Fruit fly (Drosophila melanogaster): ENCODE results near the gene CG13005.

CG13005 gene

dm6 chrX:16787416-16787900 is 16.0 kb upstream of the CG13005 start (continued):
- TF ChIP-seq CG13287 (GFP tag; IDR thresholded peaks at IDR 0.05; ENCODE audit: partially characterized antibody) (peak; percentile 65), sima (GFP tag; optimal IDR thresholded peaks at IDR 0.05) (no peak), ind (GFP tag; optimal IDR thresholded peaks at IDR 0.05) (no peak), Blimp-1 (GFP tag; optimal IDR thresholded peaks at IDR 0.05) (no peak), MESR4 (GFP tag; optimal IDR thresholded peaks at IDR 0.05) (peak; percentile 77), HLH54F (GFP tag; optimal IDR thresholded peaks at IDR 0.05) (no peak), chn (GFP tag; optimal IDR thresholded peaks at IDR 0.05) (no peak), seq (GFP tag; IDR thresholded peaks at IDR 0.05) (no peak), Opbp (GFP tag; IDR thresholded peaks at IDR 0.05; ENCODE audit: partially characterized antibody) (peak; percentile 39; the same call in 1 of the 3 replicates), CG4730 (GFP tag; IDR thresholded peaks at IDR 0.05) (no peak), CG1647 (GFP tag; optimal IDR thresholded peaks at IDR 0.05) (no peak), CG14710 (tag; optimal IDR thresholded peaks at IDR 0.05) (peak; percentile 25), Lpt (GFP tag; optimal IDR thresholded peaks at IDR 0.05) (no peak), CG34224 (GFP tag; IDR thresholded peaks at IDR 0.05; ENCODE audit: partially characterized antibody) (0 out of 3 replicates have a peak, but pooled peaks have one; percentile 19), CG3065 (GFP tag; optimal IDR thresholded peaks at IDR 0.05) (no peak), Deaf1 (tag; optimal IDR thresholded peaks at IDR 0.05) (no peak), caup (GFP tag; optimal IDR thresholded peaks at IDR 0.05; ENCODE audit: severe bottlenecking) (no peak), CG1024 (GFP tag; IDR thresholded peaks at IDR 0.05) (no peak), CG9727 (GFP tag; optimal IDR thresholded peaks at IDR 0.05) (peak; percentile 28), klu (GFP tag; IDR thresholded peaks at IDR 0.05) (no peak), Xbp1 (GFP tag; optimal IDR thresholded peaks at IDR 0.05) (no peak), gfzf (GFP tag; optimal IDR thresholded peaks at IDR 0.05) (peak; percentile 55), sna (GFP tag; IDR thresholded peaks at IDR 0.05; ENCODE audit: partially characterized antibody) (no peak)

dm6 chrX:16791058-16791457 is 12.4 kb upstream of the CG13005 start, which contains the start of gene Rrp45:
Gene Rrp45, minus strand, starts transcription at chrX:16791266.
- no peak for TF ChIP-seq tin (GFP tag; optimal IDR thresholded peaks at IDR 0.05)
- TF ChIP-seq CG2120 (GFP tag; optimal IDR thresholded peaks at IDR 0.05): no peak
- no peak for TF ChIP-seq CG10209 (GFP tag; optimal IDR thresholded peaks at IDR 0.05)
- TF ChIP-seq sd (tag; optimal IDR thresholded peaks at IDR 0.05): no peak
- no peak for TF ChIP-seq pum (GFP tag; optimal IDR thresholded peaks at IDR 0.05)
- TF ChIP-seq nom (GFP tag; optimal IDR thresholded peaks at IDR 0.05): no peak
- TF ChIP-seq run (tag; optimal IDR thresholded peaks at IDR 0.05): no peak
- TF ChIP-seq zen2 (GFP tag; IDR thresholded peaks at IDR 0.05; ENCODE audit: partially characterized antibody): no peak
- TF ChIP-seq CG12219 (GFP tag; optimal IDR thresholded peaks at IDR 0.05): no peak
- TF ChIP-seq CG10654 (GFP tag; optimal IDR thresholded peaks at IDR 0.05): no peak
- no peak for TF ChIP-seq CG7556 (GFP tag; optimal IDR thresholded peaks at IDR 0.05)
- TF ChIP-seq CG12744 (GFP tag; optimal IDR thresholded peaks at IDR 0.05): no peak
- TF ChIP-seq Med (GFP tag): peak; percentile 64
- no peak for TF ChIP-seq ind (GFP tag; optimal IDR thresholded peaks at IDR 0.05)
- no peak for TF ChIP-seq Deaf1 (tag; optimal IDR thresholded peaks at IDR 0.05)
- TF ChIP-seq CG15073 (GFP tag; optimal IDR thresholded peaks at IDR 0.05): no peak
- no peak for TF ChIP-seq btn (GFP tag; optimal IDR thresholded peaks at IDR 0.05)
- peak; percentile 5 for TF ChIP-seq CG2116 (GFP tag; optimal IDR thresholded peaks at IDR 0.05)
- peak; percentile 16 for TF ChIP-seq BEAF-32 (GFP tag; optimal IDR thresholded peaks at IDR 0.05)
- no peak for TF ChIP-seq CG16813 (GFP tag; IDR thresholded peaks at IDR 0.05; ENCODE audit: partially characterized antibody)
- no peak for TF ChIP-seq CG17385 (GFP tag; optimal IDR thresholded peaks at IDR 0.05)
- no peak for TF ChIP-seq Neu2 (GFP tag; optimal IDR thresholded peaks at IDR 0.05; ENCODE audit: borderline replicate concordance)
- no peak for TF ChIP-seq her (GFP tag; optimal IDR thresholded peaks at IDR 0.05)
- TF ChIP-seq corto (GFP tag; optimal IDR thresholded peaks at IDR 0.05): no peak
- TF ChIP-seq Mrtf (GFP tag; IDR thresholded peaks at IDR 0.05): no peak
- TF ChIP-seq CG7357 (GFP tag; IDR thresholded peaks at IDR 0.05): no peak
- no peak for TF ChIP-seq cg (GFP tag; optimal IDR thresholded peaks at IDR 0.05)
- no peak for TF ChIP-seq CG15479 (GFP tag; optimal IDR thresholded peaks at IDR 0.05)
- no peak for TF ChIP-seq esg (GFP tag; conservative IDR thresholded peaks at IDR 0.05)

Measured in whole organism, embryonic.